Worm (Caenorhabditis elegans) whole organism, L1 larva: ENCODE data around the gene sri-57.

Experiments
- Y116A8C.19 ChIP-seq: sonication (generic microtip); optimal IDR thresholded peaks from 2 replicates; lab custom pipeline; 2016; ENCODE audit warnings: missing compliant biosample characterization, missing genetic modification characterization, borderline replicate concordance
- efl-3 ChIP-seq: fragments of 200-800 bp; sonication (Bioruptor generic); optimal IDR thresholded peaks from 2 replicates; lab custom pipeline; 2018; ENCODE audit warnings: mild to moderate bottlenecking, missing genetic modification characterization, missing compliant biosample characterization
- elt-2 ChIP-seq: sonication (generic microtip); optimal IDR thresholded peaks from 2 replicates; lab custom pipeline; 2016; ENCODE audit warnings: missing genetic modification characterization, mild to moderate bottlenecking, inconsistent platforms, missing compliant biosample characterization, missing genetic modification reagents
- fos-1 ChIP-seq: fragments of 150-350 bp; optimal IDR thresholded peaks from 2 replicates; lab custom pipeline; 2014; ENCODE audit warnings: missing biosample characterization, missing genetic modification characterization
- hpl-2 ChIP-seq: fragments of 150-350 bp; optimal IDR thresholded peaks from 2 replicates; lab custom pipeline; 2014; ENCODE audit warnings: missing biosample characterization, missing genetic modification reagents, missing genetic modification characterization
- lin-15B ChIP-seq: fragments of 150-350 bp; sonication (generic microtip); optimal IDR thresholded peaks from 3 replicates; lab custom pipeline; 2014; ENCODE audit warnings: missing biosample characterization, missing genetic modification characterization
- lsy-2 ChIP-seq, 2 experiments: fragments of 150-350 bp; optimal IDR thresholded peaks; 2 replicates each; lab custom pipeline; 2014; ENCODE audit warnings: missing biosample characterization in 2 of 2, missing genetic modification characterization in 2 of 2
- skn-1 ChIP-seq: fragments of 150-350 bp; optimal IDR thresholded peaks from 2 replicates; lab custom pipeline; 2014; ENCODE audit warnings: missing biosample characterization, missing genetic modification characterization
- tbx-2 ChIP-seq: sonication (generic microtip); optimal IDR thresholded peaks from 2 replicates; lab custom pipeline; 2016; ENCODE audit warnings: missing genetic modification characterization, missing compliant biosample characterization
- unc-130 ChIP-seq: fragments of 150-350 bp; optimal IDR thresholded peaks from 2 replicates; lab custom pipeline; 2017; ENCODE audit warnings: missing biosample characterization, missing genetic modification characterization, inconsistent platforms

ce11 chrII:2622480-2622879 is 49.7 kb downstream of the sri-57 start, which contains the start of gene D2062.5:
- TF ChIP-seq efl-3 (GFP tag; lab: Kevin White, UChicago) (no peak), skn-1 (tag; lab: Kevin White, UChicago) (no peak), elt-2 (tag; lab: Kevin White, UChicago) (no peak), fos-1 (tag; lab: Kevin White, UChicago) (no peak), lsy-2 (tag; optimal IDR thresholded peaks at IDR 0.05; lab: Kevin White, UChicago) (no peak), lin-15B (no peak), Y116A8C.19 (tag; lab: Kevin White, UChicago) (no peak), tbx-2 (tag; lab: Kevin White, UChicago) (no peak), hpl-2 (GFP tag; lab: Kevin White, UChicago) (no peak), unc-130 (no peak)
